Worm (Caenorhabditis elegans): Measurements from ENCODE around the gene Y43B11AR.3.

DNA sequence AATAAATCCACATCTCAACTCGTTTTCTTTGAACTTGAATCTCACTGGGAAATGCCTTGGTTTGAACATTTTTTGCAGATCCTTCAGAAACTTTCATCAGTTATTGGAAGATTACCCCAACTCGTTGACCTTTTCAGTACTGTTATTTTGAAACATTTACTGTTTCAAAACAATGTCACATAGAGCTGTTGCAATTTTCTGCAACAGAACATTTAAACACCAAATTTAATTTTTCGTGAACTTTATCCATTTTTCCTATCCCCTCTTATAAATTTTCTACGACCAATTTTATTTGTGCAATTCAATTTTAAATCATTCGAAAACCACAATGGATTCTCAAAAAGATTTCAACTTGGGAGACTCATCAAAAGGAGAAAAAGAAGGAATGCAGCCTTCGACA lies 24.4 kb upstream of the Y43B11AR.3 start, which contains the start of gene ZC477.2:
- no peak for TF ChIP-seq nhr-25 (tag; optimal IDR thresholded peaks at IDR 0.05)
- TF ChIP-seq ceh-82 (tag; optimal IDR thresholded peaks at IDR 0.05) = no peak
- TF ChIP-seq nhr-11 (tag; optimal IDR thresholded peaks at IDR 0.05) = no peak
- TF ChIP-seq zag-1 (tag; optimal IDR thresholded peaks at IDR 0.05) = no peak
- no peak for TF ChIP-seq ceh-16 (tag; optimal IDR thresholded peaks at IDR 0.05)
- TF ChIP-seq nhr-76 (tag; optimal IDR thresholded peaks at IDR 0.05) = no peak

Measured in whole organism, L3 larva.